Fruit fly (Drosophila melanogaster): ENCODE measurements around the gene Ser6.

dm6 chrX:20924951-20925350, 38.4 kb downstream of the Ser6 start:
- TF ChIP-seq ovo (GFP tag; optimal IDR thresholded peaks at IDR 0.05), result no peak
- no peak for TF ChIP-seq CG11617 (GFP tag; optimal IDR thresholded peaks at IDR 0.05)
- TF ChIP-seq CG33017 (tag; optimal IDR thresholded peaks at IDR 0.05), result no peak
- no peak for TF ChIP-seq bab1 (GFP tag; optimal IDR thresholded peaks at IDR 0.05)
- no peak for TF ChIP-seq cnc (optimal IDR thresholded peaks at IDR 0.05)
- TF ChIP-seq kay (GFP tag; ENCODE audit: borderline replicate concordance), result no peak
- no peak for TF ChIP-seq CG12768 (GFP tag; optimal IDR thresholded peaks at IDR 0.05)
- TF ChIP-seq CG1620 (GFP tag; optimal IDR thresholded peaks at IDR 0.05), result no peak
- TF ChIP-seq cic (GFP tag; optimal IDR thresholded peaks at IDR 0.05), result no peak

Measured in whole organism, adult.